Worm (Caenorhabditis elegans): ENCODE results near the gene mlc-1.

mlc-1 gene

DNA sequence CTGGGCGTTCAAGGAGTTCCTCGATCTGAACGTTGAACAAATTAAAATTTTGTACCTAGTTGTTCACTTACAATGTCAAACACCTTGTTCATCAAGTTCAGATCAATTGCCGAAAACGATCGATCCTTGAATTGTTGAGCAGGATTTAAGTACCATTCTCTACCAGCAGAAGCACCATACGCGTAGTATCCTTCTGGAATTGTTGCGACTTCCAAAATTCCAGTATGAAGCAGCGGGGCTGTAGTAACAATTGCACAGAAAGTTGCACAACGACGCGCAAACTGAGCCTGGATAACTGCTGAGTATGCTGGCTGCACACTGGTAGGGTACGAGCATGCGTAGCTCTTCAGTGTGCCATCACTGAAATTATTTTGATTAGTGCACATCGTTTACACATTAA lies 9.5 kb downstream of the mlc-1 start:
- no peak for TF ChIP-seq ets-7 (tag; optimal IDR thresholded peaks at IDR 0.05)
- no peak for TF ChIP-seq hmbx-1 (tag; optimal IDR thresholded peaks at IDR 0.05)
- no peak for TF ChIP-seq tbx-11 (GFP tag; IDR thresholded peaks at IDR 0.05)
- TF ChIP-seq B0310.2 (tag; optimal IDR thresholded peaks at IDR 0.05), result no peak
- no peak for TF ChIP-seq sea-1 (GFP tag; conservative IDR thresholded peaks at IDR 0.05)
- TF ChIP-seq scrt-1 (GFP tag; IDR thresholded peaks at IDR 0.05), result no peak
- TF ChIP-seq hnd-1 (tag; optimal IDR thresholded peaks at IDR 0.05), result no peak
- TF ChIP-seq ceh-36 (tag; optimal IDR thresholded peaks at IDR 0.05), result no peak

DNA sequence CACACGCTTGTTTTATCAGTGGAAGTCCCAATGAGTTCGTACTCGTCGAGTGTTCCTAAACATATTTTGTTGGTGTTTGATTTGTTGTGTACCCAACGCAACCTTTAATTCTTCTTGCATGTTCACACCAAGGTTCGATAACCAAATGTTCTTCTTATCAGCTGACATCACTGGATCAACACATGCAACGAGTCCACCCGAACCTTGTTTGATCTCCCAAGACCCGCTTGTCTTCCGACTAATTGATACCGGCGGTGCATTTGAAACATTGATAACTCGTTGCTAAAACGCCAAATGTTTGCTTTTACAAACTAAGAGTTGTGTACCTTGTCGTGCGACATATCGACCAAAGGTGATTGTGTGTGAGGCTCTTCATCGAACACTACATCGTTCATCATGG lies 12.7 kb downstream of the mlc-1 start:
- TF ChIP-seq flt-1 (GFP tag; IDR thresholded peaks at IDR 0.05), result no peak
- no peak for TF ChIP-seq tra-4 (tag; optimal IDR thresholded peaks at IDR 0.05)
- no peak for TF ChIP-seq hmg-4 (GFP tag; optimal IDR thresholded peaks at IDR 0.05)
- TF ChIP-seq F13C5.2 (tag; optimal IDR thresholded peaks at IDR 0.05), result no peak
- TF ChIP-seq B0310.2 (tag; optimal IDR thresholded peaks at IDR 0.05), result no peak
- TF ChIP-seq aly-1 (tag; optimal IDR thresholded peaks at IDR 0.05), result no peak

DNA sequence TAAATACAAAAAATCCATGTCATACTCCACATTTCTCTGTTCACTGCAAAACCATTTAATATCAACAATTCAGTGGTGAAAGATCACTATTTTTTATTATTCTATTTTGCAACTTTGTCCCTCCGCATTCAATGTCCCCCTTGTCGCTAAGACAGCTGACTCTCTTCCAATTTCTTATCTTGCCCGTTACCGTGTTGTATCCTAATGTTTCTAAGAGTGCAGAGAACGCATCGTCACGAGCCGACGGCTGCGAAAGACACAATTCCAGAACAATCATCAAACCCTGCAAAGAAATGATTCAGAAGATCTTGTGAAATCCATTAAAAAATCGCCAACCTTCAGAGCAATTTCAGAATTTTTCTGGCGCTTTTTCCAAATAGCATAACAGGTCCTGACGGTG lies 13.9 kb downstream of the mlc-1 start:
- TF ChIP-seq hnd-1 (tag; optimal IDR thresholded peaks at IDR 0.05) (no peak), F13C5.2 (tag; optimal IDR thresholded peaks at IDR 0.05) (no peak), B0310.2 (tag; optimal IDR thresholded peaks at IDR 0.05) (no peak), sea-1 (GFP tag; conservative IDR thresholded peaks at IDR 0.05) (no peak), flt-1 (GFP tag; IDR thresholded peaks at IDR 0.05) (no peak), tbx-37 (GFP tag; conservative IDR thresholded peaks at IDR 0.05) (no peak), tbx-11 (GFP tag; IDR thresholded peaks at IDR 0.05) (no peak), tra-4 (tag; optimal IDR thresholded peaks at IDR 0.05) (no peak)

DNA sequence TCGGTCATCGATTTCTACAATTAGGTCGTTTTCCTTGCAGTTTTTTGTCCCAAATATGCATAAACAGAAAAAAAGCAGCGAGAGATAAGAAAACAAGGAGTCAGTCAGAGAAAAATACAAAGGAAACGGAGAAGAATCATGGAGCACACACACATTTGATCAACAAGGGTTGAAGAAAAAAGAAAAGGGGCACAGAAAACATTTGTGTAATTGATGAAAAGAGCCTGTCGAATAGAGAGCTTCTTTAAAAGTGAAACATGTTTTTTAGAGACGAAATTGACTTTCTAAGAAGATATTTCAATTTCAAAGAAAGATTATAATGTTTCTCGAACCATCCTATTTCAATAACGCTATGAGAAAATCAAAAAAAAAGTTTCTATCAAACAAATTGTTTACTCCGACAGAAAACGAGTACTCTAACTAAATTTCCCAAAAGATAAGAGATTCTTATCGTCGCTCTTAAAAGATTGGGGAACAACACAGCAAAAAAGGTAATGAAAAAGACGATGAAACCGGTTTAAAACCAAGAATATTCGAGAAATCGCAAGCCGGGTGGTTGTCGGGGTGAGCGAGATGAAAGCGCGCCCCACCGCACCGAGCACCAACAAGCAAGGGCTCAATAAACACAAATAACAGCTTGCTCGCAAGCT lies 15.6 kb downstream of the mlc-1 start, which contains the start of gene tps-1:
Gene tps-1 (minus strand): TSS at position 14 of the 650 bp plus-strand sequence.
- TF ChIP-seq F13C5.2 (tag; optimal IDR thresholded peaks at IDR 0.05), result no peak
- no peak for TF ChIP-seq ceh-36 (tag; optimal IDR thresholded peaks at IDR 0.05)
- no peak for TF ChIP-seq tra-4 (tag; optimal IDR thresholded peaks at IDR 0.05)
- no peak for TF ChIP-seq ama-1 (optimal IDR thresholded peaks at IDR 0.05)
- TF ChIP-seq hmbx-1 (tag; optimal IDR thresholded peaks at IDR 0.05), result no peak
- TF ChIP-seq B0310.2 (tag; optimal IDR thresholded peaks at IDR 0.05), result no peak
- TF ChIP-seq aly-1 (tag; optimal IDR thresholded peaks at IDR 0.05), result no peak
- TF ChIP-seq hmg-4 (GFP tag; optimal IDR thresholded peaks at IDR 0.05), result no peak
- no peak for TF ChIP-seq ets-7 (tag; optimal IDR thresholded peaks at IDR 0.05)

DNA sequence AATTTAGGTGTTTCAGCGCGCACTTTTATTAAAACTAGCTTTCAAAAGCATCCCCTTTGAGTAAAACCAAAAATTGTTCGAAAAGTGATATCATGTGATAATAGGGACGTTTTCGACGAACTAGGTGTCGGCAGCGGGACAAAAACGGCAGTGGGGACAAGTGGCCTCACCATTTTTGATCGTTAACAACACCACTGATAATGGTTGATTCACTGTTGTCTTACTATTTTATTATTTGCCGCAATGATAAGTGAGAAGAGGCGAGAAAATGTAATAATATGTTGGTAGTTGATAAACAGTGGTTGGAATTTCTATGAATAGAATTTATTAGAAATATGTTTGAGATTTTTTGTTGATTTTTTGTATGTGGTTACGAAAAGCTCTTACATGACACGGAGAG lies 17.0 kb downstream of the mlc-1 start:
- TF ChIP-seq ceh-13 (GFP tag; optimal IDR thresholded peaks at IDR 0.05), result no peak
- TF ChIP-seq scrt-1 (GFP tag; IDR thresholded peaks at IDR 0.05), result no peak
- TF ChIP-seq B0310.2 (tag; optimal IDR thresholded peaks at IDR 0.05), result no peak
- TF ChIP-seq tra-4 (tag; optimal IDR thresholded peaks at IDR 0.05), result no peak
- no peak for TF ChIP-seq ets-7 (tag; optimal IDR thresholded peaks at IDR 0.05)

DNA sequence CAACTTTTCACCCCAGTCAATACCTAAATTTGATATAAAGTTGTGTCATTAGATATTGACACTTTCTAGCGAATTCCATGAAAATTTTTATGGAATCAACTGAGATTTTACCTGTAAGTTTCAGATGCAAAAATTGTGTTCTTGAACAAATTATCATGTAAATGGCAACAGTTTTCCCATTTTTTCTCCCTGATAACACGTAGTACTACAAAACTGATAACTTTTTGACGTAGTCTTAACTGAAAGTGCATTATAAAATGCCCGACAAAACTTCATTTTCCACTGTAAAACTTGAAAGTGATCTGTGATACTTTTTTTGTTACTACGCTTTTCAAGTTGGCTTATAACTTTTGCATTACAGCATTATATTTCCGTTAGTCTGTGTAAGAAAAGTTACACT lies 19.7 kb downstream of the mlc-1 start:
- TF ChIP-seq flt-1 (GFP tag; IDR thresholded peaks at IDR 0.05), result no peak
- TF ChIP-seq pes-1 (GFP tag; IDR thresholded peaks at IDR 0.05), result no peak
- TF ChIP-seq ceh-13 (GFP tag; optimal IDR thresholded peaks at IDR 0.05), result no peak
- TF ChIP-seq ceh-36 (tag; optimal IDR thresholded peaks at IDR 0.05), result no peak
- no peak for TF ChIP-seq tbx-11 (GFP tag; IDR thresholded peaks at IDR 0.05)
- no peak for TF ChIP-seq tbx-37 (GFP tag; conservative IDR thresholded peaks at IDR 0.05)
- no peak for TF ChIP-seq F13C5.2 (tag; optimal IDR thresholded peaks at IDR 0.05)
- no peak for TF ChIP-seq ama-1 (optimal IDR thresholded peaks at IDR 0.05)
- TF ChIP-seq B0310.2 (tag; optimal IDR thresholded peaks at IDR 0.05), result no peak

DNA sequence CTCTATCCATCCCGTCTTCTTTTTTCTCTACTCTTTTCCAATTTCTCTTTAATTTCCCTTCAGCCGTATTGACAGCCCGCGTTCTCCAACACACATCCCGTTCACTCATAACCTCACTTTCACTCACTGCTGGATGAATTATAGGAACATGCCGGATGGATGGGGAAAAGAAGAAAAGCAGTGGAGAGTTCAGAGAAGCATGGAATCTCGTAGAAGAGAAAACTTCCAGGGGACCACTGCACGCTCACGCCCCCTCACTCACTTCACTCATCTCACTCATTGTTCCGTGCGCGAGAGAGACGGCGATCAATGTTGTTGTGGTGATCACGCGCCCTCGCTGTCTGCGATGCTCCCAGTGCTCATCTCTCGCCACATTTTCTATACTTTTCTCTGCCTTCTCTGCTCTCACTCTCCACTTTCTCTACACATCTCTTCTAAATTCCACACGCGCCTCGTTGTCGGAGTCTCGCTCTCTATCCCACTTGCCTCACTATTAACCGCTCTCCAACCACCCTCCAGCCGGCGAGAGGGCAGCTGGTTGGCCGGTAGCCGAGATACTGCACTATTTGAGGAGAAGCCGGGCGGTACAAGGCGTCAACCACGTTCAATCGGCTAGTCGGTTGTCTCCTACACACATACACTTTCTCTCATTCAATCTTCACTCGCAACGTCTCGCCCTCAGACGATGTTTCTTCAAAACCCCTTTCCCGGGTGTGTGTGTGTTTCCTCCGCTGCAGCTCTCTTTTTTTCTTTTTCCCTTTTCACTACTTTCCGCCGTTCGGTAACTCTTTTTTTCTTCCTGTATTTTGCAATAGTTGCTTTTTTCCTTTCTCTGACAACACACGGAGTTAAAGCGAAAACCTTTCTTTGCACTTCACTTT lies 20.9 kb downstream of the mlc-1 start:
- TF ChIP-seq aly-1 (tag; optimal IDR thresholded peaks at IDR 0.05) (peak; percentile 67), ama-1 (optimal IDR thresholded peaks at IDR 0.05) (no peak), sea-1 (GFP tag; conservative IDR thresholded peaks at IDR 0.05) (no peak), scrt-1 (GFP tag; IDR thresholded peaks at IDR 0.05) (no peak), hmg-4 (GFP tag; optimal IDR thresholded peaks at IDR 0.05) (peak; percentile 67), hnd-1 (tag; optimal IDR thresholded peaks at IDR 0.05) (no peak), pes-1 (GFP tag; IDR thresholded peaks at IDR 0.05) (0 out of 2 replicates have a peak, but pooled peaks have one; percentile 34), ceh-36 (tag; optimal IDR thresholded peaks at IDR 0.05) (no peak), F13C5.2 (tag; optimal IDR thresholded peaks at IDR 0.05) (peak; percentile 50), B0310.2 (tag; optimal IDR thresholded peaks at IDR 0.05) (no peak), hmbx-1 (tag; optimal IDR thresholded peaks at IDR 0.05) (no peak)

DNA sequence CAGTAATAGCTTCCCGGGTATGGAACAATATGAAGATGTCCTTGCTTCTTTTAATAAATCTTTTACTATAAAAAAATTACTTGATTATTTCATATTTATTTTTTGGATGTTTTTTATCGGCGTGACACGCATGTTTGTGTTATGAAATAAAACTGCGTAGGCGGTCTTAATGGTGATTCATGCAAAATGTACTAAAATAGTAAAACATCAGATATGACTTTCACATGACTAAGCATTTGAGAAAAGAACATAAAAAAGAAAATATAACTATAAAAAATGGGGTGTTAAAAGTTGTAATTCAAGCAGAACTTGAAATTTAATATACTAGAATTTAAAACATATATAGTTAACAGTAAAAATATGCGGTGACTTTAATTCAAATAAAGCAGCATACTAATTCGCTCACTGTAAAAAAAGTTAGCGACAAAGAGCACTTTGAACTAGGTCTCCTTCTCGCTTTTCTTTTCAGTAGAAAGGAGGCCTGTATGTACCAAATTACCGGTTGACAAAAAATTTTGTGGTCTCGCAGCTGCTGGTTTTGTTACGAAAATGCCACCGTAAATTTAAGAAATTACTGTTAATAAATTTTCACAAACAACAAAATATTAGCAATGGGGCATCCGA lies 23.0 kb downstream of the mlc-1 start:
- TF ChIP-seq ets-7 (tag; optimal IDR thresholded peaks at IDR 0.05), result no peak
- TF ChIP-seq aly-1 (tag; optimal IDR thresholded peaks at IDR 0.05), result no peak
- TF ChIP-seq F13C5.2 (tag; optimal IDR thresholded peaks at IDR 0.05), result no peak
- TF ChIP-seq hnd-1 (tag; optimal IDR thresholded peaks at IDR 0.05), result no peak
- TF ChIP-seq tbx-37 (GFP tag; conservative IDR thresholded peaks at IDR 0.05), result no peak
- TF ChIP-seq ceh-13 (GFP tag; optimal IDR thresholded peaks at IDR 0.05), result no peak
- no peak for TF ChIP-seq ama-1 (optimal IDR thresholded peaks at IDR 0.05)
- no peak for TF ChIP-seq ceh-36 (tag; optimal IDR thresholded peaks at IDR 0.05)
- no peak for TF ChIP-seq tra-4 (tag; optimal IDR thresholded peaks at IDR 0.05)
- no peak for TF ChIP-seq sea-1 (GFP tag; conservative IDR thresholded peaks at IDR 0.05)
- TF ChIP-seq pes-1 (GFP tag; IDR thresholded peaks at IDR 0.05), result no peak
